Fruit fly (Drosophila melanogaster): ENCODE data around the gene CG4199.

- no peak for TF ChIP-seq CG5204 (GFP tag; optimal IDR thresholded peaks at IDR 0.05)
- peak; percentile 54 for TF ChIP-seq kay (GFP tag; ENCODE audit: borderline replicate concordance)
- no peak for TF ChIP-seq Mnt (GFP tag; optimal IDR thresholded peaks at IDR 0.05)
- TF ChIP-seq cic (GFP tag; optimal IDR thresholded peaks at IDR 0.05), result no peak
- TF ChIP-seq Crg-1 (GFP tag; optimal IDR thresholded peaks at IDR 0.05), result no peak
- TF ChIP-seq CG14711 (tag; optimal IDR thresholded peaks at IDR 0.05), result peak; percentile 71
- no peak for TF ChIP-seq tj (GFP tag; optimal IDR thresholded peaks at IDR 0.05)
- TF ChIP-seq CG12768 (GFP tag; optimal IDR thresholded peaks at IDR 0.05), result peak; percentile 62
- TF ChIP-seq CG7045 (GFP tag; optimal IDR thresholded peaks at IDR 0.05), result peak; percentile 64
- no peak for TF ChIP-seq CG11617 (GFP tag; optimal IDR thresholded peaks at IDR 0.05)
- TF ChIP-seq Clk (GFP tag; optimal IDR thresholded peaks at IDR 0.05), result no peak
Measured at dm6 chrX:2108639-2109038, 35.4 kb upstream of the CG4199 start.

Data from whole organism, adult.